Worm (Caenorhabditis elegans) whole organism, L4 larva: Measurements from ENCODE around the gene Y39G8B.7.
A peak's percentile ranks its signal among the peaks of the same experiment; 100 is the strongest.

Experiments
- F10B5.3 ChIP-seq: sonication (generic microtip); optimal IDR thresholded peaks from 2 replicates; lab custom pipeline; 2016; ENCODE audit warnings: mild to moderate bottlenecking, missing genetic modification characterization, missing compliant biosample characterization
- F49E8.2 ChIP-seq: sonication (generic microtip); optimal IDR thresholded peaks from 2 replicates; lab custom pipeline; 2016; ENCODE audit warnings: missing compliant biosample characterization, mild to moderate bottlenecking, missing genetic modification characterization, borderline replicate concordance
- Y75B8A.6 ChIP-seq: fragments of 200-800 bp; sonication (Bioruptor generic); IDR thresholded peaks from 2 replicates; pipeline ENCODE4 v1.3.6; 2022; ENCODE audit warnings: missing genetic modification reagents, missing genetic modification characterization, missing compliant biosample characterization
- ZK337.2 ChIP-seq: fragments of 200-800 bp; sonication (Bioruptor generic); IDR thresholded peaks from 2 replicates; pipeline ENCODE4 v1.3.6; 2022; ENCODE audit warnings: missing genetic modification reagents, missing genetic modification characterization, missing compliant biosample characterization
- ZK546.5 ChIP-seq, 2 experiments: sonication (generic microtip); optimal IDR thresholded peaks; 2 replicates each; lab custom pipeline; 2017; ENCODE audit warnings: missing biosample characterization in 2 of 2, missing genetic modification characterization in 2 of 2
- aha-1 ChIP-seq: fragments of 150-350 bp; peaks from one replicate; lab custom pipeline; 2014; ENCODE audit warnings: missing biosample characterization, missing genetic modification characterization
- arid-1 ChIP-seq: fragments of 200-800 bp; sonication (Bioruptor generic); conservative IDR thresholded peaks from 2 replicates; pipeline ENCODE4 v1.3.6; 2022; ENCODE audit warnings: missing genetic modification reagents, missing genetic modification characterization, missing compliant biosample characterization
- ceh-32 ChIP-seq: sonication (generic microtip); optimal IDR thresholded peaks from 2 replicates; lab custom pipeline; 2016; ENCODE audit warnings: mild to moderate bottlenecking, missing genetic modification characterization, missing compliant biosample characterization; ENCODE audit not compliant: poor library complexity
- ceh-82 ChIP-seq: sonication (generic microtip); optimal IDR thresholded peaks from 2 replicates; lab custom pipeline; 2017; ENCODE audit warnings: missing biosample characterization, missing genetic modification characterization
- ces-1 ChIP-seq: fragments of 150-350 bp; sonication (generic microtip); optimal IDR thresholded peaks from 4 replicates; lab custom pipeline; 2014; ENCODE audit warnings: missing biosample characterization, missing genetic modification reagents, missing genetic modification characterization
- cey-2 ChIP-seq: sonication (generic microtip); optimal IDR thresholded peaks from 3 replicates; lab custom pipeline; 2017; ENCODE audit warnings: missing genetic modification characterization, mild to moderate bottlenecking, missing compliant biosample characterization, antibody characterized with exemption, borderline replicate concordance; ENCODE audit not compliant: insufficient read depth
- daf-12 ChIP-seq: fragments of 150-350 bp; optimal IDR thresholded peaks from 2 replicates; lab custom pipeline; 2014; ENCODE audit warnings: missing biosample characterization, missing genetic modification reagents, missing genetic modification characterization
- daf-16 ChIP-seq, 3 experiments: sonication (generic microtip); optimal IDR thresholded peaks; 2 replicates each; lab custom pipeline; 2016 to 2017; ENCODE audit warnings: missing genetic modification characterization in 3 of 3, missing genetic modification reagents in 3 of 3, mild to moderate bottlenecking in 2 of 3, missing compliant biosample characterization in 2 of 3, missing biosample characterization in 1 of 3, moderate library complexity in 1 of 3
- daf-8 ChIP-seq: fragments of 200-800 bp; sonication (Bioruptor generic); IDR thresholded peaks from 2 replicates; pipeline ENCODE4 v1.3.6; 2022; ENCODE audit warnings: missing genetic modification characterization, missing compliant biosample characterization
- dmd-6 ChIP-seq: fragments of 200-800 bp; sonication (Bioruptor generic); IDR thresholded peaks from 2 replicates; pipeline ENCODE4 v1.3.6; 2022; ENCODE audit warnings: missing genetic modification reagents, missing genetic modification characterization, missing compliant biosample characterization
- dmd-9 ChIP-seq: fragments of 200-800 bp; sonication (Bioruptor generic); IDR thresholded peaks from 2 replicates; pipeline ENCODE4 v1.3.6; 2022; ENCODE audit warnings: missing genetic modification reagents, missing genetic modification characterization, missing compliant biosample characterization
- dpl-1 ChIP-seq: fragments of 150-350 bp; optimal IDR thresholded peaks from 2 replicates; lab custom pipeline; 2014; ENCODE audit warnings: missing biosample characterization, missing genetic modification reagents, missing genetic modification characterization
- egl-27 ChIP-seq: sonication (generic microtip); optimal IDR thresholded peaks from 3 replicates; lab custom pipeline; 2017; ENCODE audit warnings: missing biosample characterization, missing genetic modification reagents, missing genetic modification characterization
- egl-43 ChIP-seq: fragments of 200-800 bp; sonication (Bioruptor generic); IDR thresholded peaks from 2 replicates; pipeline ENCODE4 v1.3.6; 2022; ENCODE audit warnings: missing genetic modification reagents, missing genetic modification characterization, missing compliant biosample characterization
- hif-1 ChIP-seq, 2 experiments: sonication (generic microtip); optimal IDR thresholded peaks; 2 replicates each; lab custom pipeline; 2016 to 2017; ENCODE audit warnings: missing compliant biosample characterization in 2 of 2, missing genetic modification characterization in 2 of 2, missing genetic modification reagents in 2 of 2, missing genotype in 2 of 2, mild to moderate bottlenecking in 1 of 2
- hmg-1.1 ChIP-seq: fragments of 200-800 bp; sonication (Bioruptor generic); IDR thresholded peaks from 2 replicates; pipeline ENCODE4 v1.3.6; 2022; ENCODE audit warnings: missing genetic modification reagents, missing genetic modification characterization, missing compliant biosample characterization
- lin-15B ChIP-seq: fragments of 150-350 bp; sonication (generic microtip); optimal IDR thresholded peaks from 3 replicates; lab custom pipeline; 2014; ENCODE audit warnings: missing biosample characterization, missing genetic modification characterization
- lin-39 ChIP-seq: fragments of 150-350 bp; optimal IDR thresholded peaks from 2 replicates; lab custom pipeline; 2014; ENCODE audit warnings: missing biosample characterization, missing genetic modification reagents, missing genetic modification characterization
- lsy-2 ChIP-seq, 2 experiments: fragments of 150-350 bp in 1 of 2; sonication (generic microtip) in 1 of 2; optimal IDR thresholded peaks; 2 replicates each; lab custom pipeline; 2014 to 2017; ENCODE audit warnings: missing biosample characterization in 2 of 2, missing genetic modification characterization in 2 of 2
- madf-5 ChIP-seq, 2 experiments: fragments of 200-800 bp; sonication (Bioruptor generic); IDR thresholded peaks; 2 replicates each; pipeline ENCODE4 v1.3.6; 2022; ENCODE audit warnings: missing compliant biosample characterization in 2 of 2, missing genetic modification characterization in 2 of 2
- mdl-1 ChIP-seq, 2 experiments: fragments of 150-350 bp in 1 of 2; sonication (generic microtip) in 1 of 2; optimal IDR thresholded peaks; 2 replicates each; lab custom pipeline; 2014 to 2017; ENCODE audit warnings: missing biosample characterization in 2 of 2, missing genetic modification characterization in 2 of 2
- mep-1 ChIP-seq: fragments of 150-350 bp; sonication (generic microtip); optimal IDR thresholded peaks from 3 replicates; lab custom pipeline; 2014; ENCODE audit warnings: missing biosample characterization, missing genetic modification characterization
- mxl-3 ChIP-seq: fragments of 200-800 bp; sonication (Bioruptor generic); optimal IDR thresholded peaks from 2 replicates; lab custom pipeline; 2018; ENCODE audit warnings: mild to moderate bottlenecking, missing genetic modification characterization, missing compliant biosample characterization
- nhr-11 ChIP-seq: fragments of 150-350 bp; optimal IDR thresholded peaks from 2 replicates; lab custom pipeline; 2014; ENCODE audit warnings: missing biosample characterization, missing genetic modification characterization
- nhr-25 ChIP-seq: sonication (generic microtip); optimal IDR thresholded peaks from 2 replicates; lab custom pipeline; 2017; ENCODE audit warnings: missing genetic modification characterization, mild to moderate bottlenecking, missing compliant biosample characterization, antibody characterized with exemption, moderate library complexity, borderline replicate concordance; ENCODE audit not compliant: insufficient read depth
- nhr-28 ChIP-seq: fragments of 150-350 bp; optimal IDR thresholded peaks from 2 replicates; lab custom pipeline; 2014; ENCODE audit warnings: missing biosample characterization, missing genetic modification characterization
- nhr-41 ChIP-seq: fragments of 200-800 bp; sonication (Bioruptor generic); IDR thresholded peaks from 2 replicates; pipeline ENCODE4 v1.3.6; 2022; ENCODE audit warnings: missing genetic modification reagents, missing genetic modification characterization, missing compliant biosample characterization
- nhr-42 ChIP-seq: fragments of 200-800 bp; sonication (Bioruptor generic); IDR thresholded peaks from 2 replicates; pipeline ENCODE4 v1.3.6; 2022; ENCODE audit warnings: missing genetic modification characterization, missing compliant biosample characterization
- nhr-76 ChIP-seq: fragments of 150-350 bp; optimal IDR thresholded peaks from 2 replicates; lab custom pipeline; 2014; ENCODE audit warnings: missing biosample characterization, missing genetic modification characterization
- nhr-77 ChIP-seq: fragments of 150-350 bp; optimal IDR thresholded peaks from 2 replicates; lab custom pipeline; 2014; ENCODE audit warnings: missing biosample characterization, missing genetic modification characterization
- pqm-1 ChIP-seq: sonication (generic microtip); optimal IDR thresholded peaks from 2 replicates; lab custom pipeline; 2017; ENCODE audit warnings: missing biosample characterization, missing genetic modification characterization
- sdz-12 ChIP-seq: fragments of 200-800 bp; sonication (Bioruptor generic); optimal IDR thresholded peaks from 2 replicates; lab custom pipeline; 2018; ENCODE audit warnings: mild to moderate bottlenecking, missing genetic modification characterization, missing compliant biosample characterization
- skn-1 ChIP-seq: fragments of 150-350 bp; optimal IDR thresholded peaks from 2 replicates; lab custom pipeline; 2014; ENCODE audit warnings: missing biosample characterization, missing genetic modification characterization
- snpc-1.2 ChIP-seq: fragments of 200-800 bp; sonication (Bioruptor generic); IDR thresholded peaks from 2 replicates; pipeline ENCODE4 v1.3.6; 2022; ENCODE audit warnings: missing genetic modification reagents, missing genetic modification characterization, missing compliant biosample characterization
- tra-1 ChIP-seq: fragments of 200-800 bp; sonication (Bioruptor generic); IDR thresholded peaks from 2 replicates; pipeline ENCODE4 v1.3.6; 2022; ENCODE audit warnings: missing genetic modification reagents, missing genetic modification characterization, missing compliant biosample characterization
- unc-130 ChIP-seq: sonication (generic microtip); optimal IDR thresholded peaks from 2 replicates; lab custom pipeline; 2016; ENCODE audit warnings: missing genetic modification reagents, missing genetic modification characterization, missing compliant biosample characterization
- unc-62 ChIP-seq, 3 experiments: fragments of 150-350 bp in 1 of 3; sonication (generic microtip); optimal IDR thresholded peaks in 2 of 3; peaks in 1 of 3; 1 replicate in 1 of 3; 2 replicates in 2 of 3; lab custom pipeline; 2014 to 2017; ENCODE audit warnings: missing biosample characterization in 3 of 3, missing genetic modification characterization in 3 of 3, missing genetic modification reagents in 3 of 3, missing genotype in 1 of 3
- vab-7 ChIP-seq: fragments of 200-800 bp; sonication (Bioruptor generic); IDR thresholded peaks from 2 replicates; pipeline ENCODE4 v1.3.6; 2022; ENCODE audit warnings: missing genetic modification reagents, missing genetic modification characterization, missing compliant biosample characterization
- zfp-3 ChIP-seq: fragments of 200-800 bp; sonication (Bioruptor generic); conservative IDR thresholded peaks from 2 replicates; pipeline ENCODE4 v1.3.6; 2022; ENCODE audit warnings: missing genetic modification reagents, missing genetic modification characterization, missing compliant biosample characterization
- ztf-7 ChIP-seq: fragments of 150-350 bp; optimal IDR thresholded peaks from 2 replicates; lab custom pipeline; 2014; ENCODE audit warnings: missing biosample characterization, missing genetic modification characterization

The Y39G8B.7 gene

DNA sequence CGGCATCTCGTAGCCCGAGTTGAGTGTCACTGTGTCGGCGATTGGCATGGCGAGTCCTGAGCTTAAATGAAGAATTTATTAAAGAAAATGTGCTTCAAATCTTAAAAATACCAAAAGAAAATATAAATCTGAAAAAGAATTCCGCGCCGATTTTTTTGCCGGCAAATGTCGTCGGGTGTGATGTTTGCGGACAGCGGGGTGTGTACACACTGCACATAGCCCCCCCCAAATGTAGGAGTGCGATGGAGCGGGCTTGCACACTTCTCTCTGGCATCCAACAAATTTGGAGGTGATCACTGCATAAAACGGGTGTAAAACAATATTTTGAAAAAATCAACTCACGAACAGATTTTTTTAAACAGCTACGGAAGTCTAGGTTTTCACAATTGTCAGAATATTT, 18.7 kb downstream of the Y39G8B.7 start, which contains the start of gene Y39G8B.2 (continued):
- TF ChIP-seq nhr-25, result peak; percentile 66
- TF ChIP-seq nhr-11 (tag; lab: Kevin White, UChicago), result peak; percentile 72
- TF ChIP-seq nhr-28, result peak; percentile 70

DNA sequence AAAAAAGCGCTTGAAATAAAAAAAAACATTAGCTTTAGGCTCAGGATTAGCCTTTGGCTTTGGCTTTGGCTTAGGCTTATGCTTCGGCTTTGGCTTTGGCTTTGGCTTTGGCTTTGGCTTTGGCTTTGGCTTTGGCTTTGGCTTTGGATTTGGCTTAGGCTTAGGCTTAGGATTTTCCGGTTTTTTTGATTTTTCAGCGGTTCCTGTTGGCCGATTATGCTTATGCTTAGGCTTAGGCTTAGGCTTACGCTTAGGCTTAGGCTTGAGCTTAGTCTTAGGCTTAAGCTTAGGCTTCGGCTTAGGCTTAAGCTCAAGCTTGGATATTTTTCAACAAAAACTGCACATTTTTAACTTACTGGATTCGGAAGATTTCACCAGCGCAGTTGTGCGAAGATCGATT, 20.7 kb downstream of the Y39G8B.7 start:
- TF ChIP-seq unc-130 (no peak), nhr-42 (GFP tag; lab: Robert Waterston, UW) (0 out of 2 replicates have a peak, but pooled peaks have one; percentile 19), lin-15B (tag; lab: Kevin White, UChicago) (no peak), tra-1 (0 out of 2 replicates have a peak, but pooled peaks have one; percentile 4), zfp-3 (GFP tag; lab: Robert Waterston, UW) (no peak), ZK546.5 (tag; optimal IDR thresholded peaks at IDR 0.05; lab: Kevin White, UChicago) (no peak), nhr-77 (tag; lab: Kevin White, UChicago) (no peak), ztf-7 (no peak), ces-1 (GFP tag; lab: Kevin White, UChicago) (no peak), Y75B8A.6 (no peak), hif-1 (tag; optimal IDR thresholded peaks at IDR 0.05; lab: Kevin White, UChicago) (no peak), F49E8.2 (tag; lab: Kevin White, UChicago) (no peak), ceh-82 (tag; lab: Kevin White, UChicago) (no peak)

- TF ChIP-seq sdz-12 (GFP tag; lab: Kevin White, UChicago) (no peak), snpc-1.2 (no peak), daf-12 (tag; lab: Kevin White, UChicago) (no peak), cey-2 (tag; lab: Kevin White, UChicago) (no peak), lin-39 (tag; lab: Kevin White, UChicago) (no peak), nhr-77 (tag; lab: Kevin White, UChicago) (peak; percentile 46), nhr-42 (GFP tag; lab: Robert Waterston, UW) (no peak), nhr-28 (peak; percentile 51), F49E8.2 (tag; lab: Kevin White, UChicago) (no peak), arid-1 (GFP tag; lab: Robert Waterston, UW) (no peak), mep-1 (peak; percentile 32), pqm-1 (tag; lab: Kevin White, UChicago) (peak; percentile 5), unc-62 (GFP tag; optimal IDR thresholded peaks at IDR 0.05 in 1 of 2; lab: Kevin White, UChicago) (peak in 1 of 2 experiments; percentile 79), unc-62 (tag; optimal IDR thresholded peaks at IDR 0.05; lab: Kevin White, UChicago) (no peak), egl-43 (GFP tag; lab: Robert Waterston, UW) (no peak), mxl-3 (GFP tag; lab: Kevin White, UChicago) (peak; percentile 17), dmd-9 (GFP tag; lab: Robert Waterston, UW) (no peak), lsy-2 (tag; optimal IDR thresholded peaks at IDR 0.05; lab: Kevin White, UChicago) (peak in 1 of 2 experiments; percentile 40), aha-1 (tag; lab: Kevin White, UChicago) (no peak), mdl-1 (tag; optimal IDR thresholded peaks at IDR 0.05; lab: Kevin White, UChicago) (peak in 1 of 2 experiments; percentile 29), dpl-1 (peak; percentile 7), daf-8 (GFP tag; lab: Robert Waterston, UW) (no peak), daf-16 (GFP tag; optimal IDR thresholded peaks at IDR 0.05; lab: Kevin White, UChicago) (no peak), daf-16 (tag; optimal IDR thresholded peaks at IDR 0.05; lab: Kevin White, UChicago) (peak; percentile 41), vab-7 (GFP tag; lab: Robert Waterston, UW) (no peak), ztf-7 (no peak), nhr-41 (GFP tag; lab: Robert Waterston, UW) (no peak), Y75B8A.6 (no peak), madf-5 (GFP tag; IDR thresholded peaks at IDR 0.05; lab: Robert Waterston, UW) (no peak), F10B5.3 (tag; lab: Kevin White, UChicago) (no peak), ZK337.2 (no peak), hmg-1.1 (GFP tag; lab: Robert Waterston, UW) (no peak), ZK546.5 (tag; optimal IDR thresholded peaks at IDR 0.05; lab: Kevin White, UChicago) (no peak), egl-27 (no peak), skn-1 (tag; lab: Kevin White, UChicago) (no peak), dmd-6 (GFP tag; lab: Robert Waterston, UW) (0 out of 2 replicates have a peak, but pooled peaks have one; percentile 19), nhr-76 (tag; lab: Kevin White, UChicago) (no peak), ceh-32 (tag; lab: Kevin White, UChicago) (no peak)
These were observed 21.3 kb downstream of the Y39G8B.7 start, which contains the start of gene Y39G8B.1 for ce11 chrII:13973514-13973913. Gene Y39G8B.1, minus strand, starts transcription at chrII:13973812.
